Fruit fly (Drosophila melanogaster) whole organism, embryonic: ENCODE measurements around the gene Atat.
A peak's percentile ranks its signal among the peaks of the same experiment; 100 is the strongest.

ENCODE experiments used
- CG10565 ChIP-seq: fragments of 200-800 bp; sonication (Bioruptor generic); optimal IDR thresholded peaks from 3 replicates; lab custom pipeline; 2016; ENCODE audit warnings: missing biosample characterization, mild to moderate bottlenecking, missing genetic modification characterization
- CG10959 ChIP-seq: fragments of 200-800 bp; sonication (Bioruptor generic); IDR thresholded peaks from 2 replicates; pipeline ENCODE4 v1.3.6; 2022; ENCODE audit warnings: missing biosample characterization, missing genetic modification characterization
- CG12219 ChIP-seq: fragments of 200-800 bp; sonication (Bioruptor generic); optimal IDR thresholded peaks from 3 replicates; lab custom pipeline; 2018; ENCODE audit warnings: missing biosample characterization, mild to moderate bottlenecking, missing genetic modification characterization
- CG12659 ChIP-seq: fragments of 200-800 bp; sonication (Bioruptor generic); optimal IDR thresholded peaks from 3 replicates; lab custom pipeline; 2017; ENCODE audit warnings: mild to moderate bottlenecking, missing biosample characterization, missing genetic modification reagents, missing genetic modification characterization
- CG13424 ChIP-seq: fragments of 200-800 bp; sonication (Bioruptor generic); optimal IDR thresholded peaks from 2 replicates; lab custom pipeline; 2019; ENCODE audit warnings: missing biosample characterization, mild to moderate bottlenecking, missing genetic modification characterization, moderate library complexity
- CG14860 ChIP-seq: fragments of 200-800 bp; sonication (Bioruptor generic); IDR thresholded peaks from 3 replicates; pipeline ENCODE4 v1.3.6; 2022; ENCODE audit warnings: missing biosample characterization, missing genetic modification characterization; ENCODE audit not compliant: partially characterized antibody
- CG14965 ChIP-seq: fragments of 200-800 bp; sonication (Bioruptor generic); optimal IDR thresholded peaks from 2 replicates; lab custom pipeline; 2016; ENCODE audit warnings: missing biosample characterization, missing genetic modification characterization, borderline replicate concordance
- CG15269 ChIP-seq: fragments of 200-800 bp; sonication (Bioruptor generic); optimal IDR thresholded peaks from 2 replicates; lab custom pipeline; 2018; ENCODE audit warnings: missing biosample characterization, mild to moderate bottlenecking, missing genetic modification characterization, moderate library complexity
- CG17186 ChIP-seq: fragments of 200-800 bp; sonication (Bioruptor generic); optimal IDR thresholded peaks from 3 replicates; lab custom pipeline; 2017; ENCODE audit warnings: missing biosample characterization, missing genetic modification reagents, missing genetic modification characterization
- CG17328 ChIP-seq: fragments of 200-800 bp; sonication (Bioruptor generic); IDR thresholded peaks from 2 replicates; pipeline ENCODE4 v1.3.6; 2022; ENCODE audit warnings: missing biosample characterization, missing genetic modification characterization
- CG18262 ChIP-seq: fragments of 200-800 bp; optimal IDR thresholded peaks from 3 replicates; lab custom pipeline; 2019; ENCODE audit warnings: missing biosample characterization, mild to moderate bottlenecking, missing genetic modification characterization, moderate library complexity
- CG2889 ChIP-seq: fragments of 200-800 bp; sonication (Bioruptor generic); IDR thresholded peaks from 3 replicates; pipeline ENCODE4 v1.3.6; 2022; ENCODE audit warnings: missing biosample characterization, missing genetic modification characterization
- CG32767 ChIP-seq: fragments of 200-800 bp; sonication (Bioruptor generic); IDR thresholded peaks from 2 replicates; pipeline ENCODE4 v1.3.6; 2022; ENCODE audit warnings: missing biosample characterization, missing genetic modification characterization
- CG3847 ChIP-seq: fragments of 200-800 bp; sonication (Bioruptor generic); IDR thresholded peaks from 2 replicates; pipeline ENCODE4 v1.3.6; 2022; ENCODE audit warnings: missing biosample characterization, missing genetic modification characterization
- CG3995 ChIP-seq: fragments of 200-800 bp; sonication (Bioruptor generic); optimal IDR thresholded peaks from 3 replicates; lab custom pipeline; 2016; ENCODE audit warnings: missing biosample characterization, missing genetic modification characterization
- CG4328 ChIP-seq: fragments of 200-800 bp; sonication (Bioruptor generic); optimal IDR thresholded peaks from 3 replicates; lab custom pipeline; 2017; ENCODE audit warnings: missing biosample characterization, missing genetic modification reagents, missing genetic modification characterization
- CG4854 ChIP-seq: fragments of 200-800 bp; sonication (Bioruptor generic); optimal IDR thresholded peaks from 2 replicates; lab custom pipeline; 2016; ENCODE audit warnings: missing biosample characterization, missing genetic modification characterization, inconsistent platforms
- CG6854 ChIP-seq: fragments of 200-800 bp; sonication (Bioruptor generic); optimal IDR thresholded peaks from 3 replicates; lab custom pipeline; 2017; ENCODE audit warnings: missing biosample characterization, mild to moderate bottlenecking, missing genetic modification characterization
- CG8281 ChIP-seq: fragments of 200-800 bp; sonication (Bioruptor generic); optimal IDR thresholded peaks from 2 replicates; lab custom pipeline; 2018; ENCODE audit warnings: missing biosample characterization, mild to moderate bottlenecking, missing genetic modification characterization, moderate library complexity
- CG8290 ChIP-seq, 3 experiments: fragments of 200-800 bp; sonication (Bioruptor generic); optimal IDR thresholded peaks; 2 replicates each; lab custom pipeline; 2016 to 2019; ENCODE audit warnings: missing biosample characterization in 3 of 3, missing genetic modification characterization in 3 of 3, mild to moderate bottlenecking in 2 of 3, moderate library complexity in 1 of 3
- CG8359 ChIP-seq: fragments of 200-800 bp; sonication (Bioruptor generic); optimal IDR thresholded peaks from 2 replicates; lab custom pipeline; 2017; ENCODE audit warnings: missing biosample characterization, mild to moderate bottlenecking, missing genetic modification characterization, borderline replicate concordance
- Chrac-16 ChIP-seq: fragments of 200-800 bp; sonication (Bioruptor generic); optimal IDR thresholded peaks from 3 replicates; lab custom pipeline; 2016; ENCODE audit warnings: missing biosample characterization, missing genetic modification characterization
- Dek ChIP-seq: fragments of 200-800 bp; sonication (Bioruptor generic); optimal IDR thresholded peaks from 3 replicates; lab custom pipeline; 2019; ENCODE audit warnings: missing biosample characterization, mild to moderate bottlenecking, missing genetic modification characterization, moderate library complexity
- H2.0 ChIP-seq: fragments of 200-800 bp; sonication (Bioruptor generic); IDR thresholded peaks from 2 replicates; pipeline ENCODE4 v1.3.6; 2022; ENCODE audit warnings: missing biosample characterization, missing genetic modification characterization
- HLH3B ChIP-seq: fragments of 200-800 bp; sonication (Bioruptor generic); IDR thresholded peaks from 2 replicates; pipeline ENCODE4 v1.3.6; 2022; ENCODE audit warnings: missing biosample characterization, missing genetic modification characterization
- HLH4C ChIP-seq: fragments of 200-800 bp; sonication (Bioruptor generic); IDR thresholded peaks from 3 replicates; pipeline ENCODE4 v1.3.6; 2022; ENCODE audit warnings: missing biosample characterization, missing genetic modification characterization; ENCODE audit not compliant: partially characterized antibody
- Hand ChIP-seq: fragments of 200-800 bp; sonication (Bioruptor generic); optimal IDR thresholded peaks from 2 replicates; lab custom pipeline; 2017; ENCODE audit warnings: mild to moderate bottlenecking, missing biosample characterization, missing genetic modification reagents, missing genetic modification characterization
- Hmr ChIP-seq: fragments of 200-800 bp; sonication (Bioruptor generic); optimal IDR thresholded peaks from 3 replicates; lab custom pipeline; 2017; ENCODE audit warnings: mild to moderate bottlenecking, missing biosample characterization, missing genetic modification reagents, missing genetic modification characterization
- Hmx ChIP-seq: fragments of 200-800 bp; sonication (Bioruptor generic); optimal IDR thresholded peaks from 2 replicates; lab custom pipeline; 2016; ENCODE audit warnings: missing biosample characterization, missing genetic modification characterization
- Hsf ChIP-seq: fragments of 200-800 bp; sonication (Bioruptor generic); optimal IDR thresholded peaks from 3 replicates; lab custom pipeline; 2016; ENCODE audit warnings: missing biosample characterization, missing genetic modification characterization
- Med ChIP-seq: fragments of 200-800 bp; sonication (Bioruptor generic); peaks from one replicate; lab custom pipeline; 2016; ENCODE audit warnings: missing biosample characterization, missing genetic modification characterization, mild to moderate bottlenecking, inconsistent platforms, moderate library complexity
- Nf-YC ChIP-seq: fragments of 200-800 bp; optimal IDR thresholded peaks from 3 replicates; lab custom pipeline; 2019; ENCODE audit warnings: missing biosample characterization, mild to moderate bottlenecking, missing genetic modification characterization, moderate library complexity
- Sry-δ ChIP-seq: fragments of 200-800 bp; sonication (Bioruptor generic); optimal IDR thresholded peaks from 2 replicates; lab custom pipeline; 2016; ENCODE audit warnings: missing biosample characterization, missing genetic modification characterization
- ara ChIP-seq: fragments of 200-800 bp; sonication (Bioruptor generic); IDR thresholded peaks from 2 replicates; pipeline ENCODE4 v1.3.6; 2022; ENCODE audit warnings: missing biosample characterization, missing genetic modification characterization
- corto ChIP-seq: fragments of 200-800 bp; sonication (Bioruptor generic); optimal IDR thresholded peaks from 2 replicates; lab custom pipeline; 2016; ENCODE audit warnings: missing biosample characterization, mild to moderate bottlenecking, missing genetic modification characterization, moderate library complexity
- fd3F ChIP-seq: fragments of 200-800 bp; sonication (Bioruptor generic); optimal IDR thresholded peaks from 2 replicates; lab custom pipeline; 2018; ENCODE audit warnings: missing biosample characterization, mild to moderate bottlenecking, missing genetic modification characterization, moderate library complexity
- gem ChIP-seq: fragments of 200-800 bp; sonication (Bioruptor generic); optimal IDR thresholded peaks from 2 replicates; lab custom pipeline; 2019; ENCODE audit warnings: missing biosample characterization, mild to moderate bottlenecking, missing genetic modification characterization, moderate library complexity
- grau ChIP-seq: fragments of 200-800 bp; optimal IDR thresholded peaks from 3 replicates; lab custom pipeline; 2019; ENCODE audit warnings: missing biosample characterization, mild to moderate bottlenecking, missing genetic modification characterization, moderate library complexity
- hbn ChIP-seq: fragments of 200-800 bp; sonication (Bioruptor generic); IDR thresholded peaks from 2 replicates; pipeline ENCODE4 v1.3.6; 2022; ENCODE audit warnings: missing biosample characterization, missing genetic modification characterization; ENCODE audit not compliant: partially characterized antibody
- lilli ChIP-seq: fragments of 200-800 bp; sonication (Bioruptor generic); optimal IDR thresholded peaks from 3 replicates; lab custom pipeline; 2016; ENCODE audit warnings: missing biosample characterization, missing genetic modification characterization
- mam ChIP-seq: fragments of 200-800 bp; sonication (Bioruptor generic); optimal IDR thresholded peaks from 3 replicates; lab custom pipeline; 2016; ENCODE audit warnings: missing biosample characterization, missing genetic modification characterization
- pnt ChIP-seq: fragments of 200-800 bp; sonication (Bioruptor generic); optimal IDR thresholded peaks from 3 replicates; lab custom pipeline; 2016; ENCODE audit warnings: missing biosample characterization, missing genetic modification characterization
- prd ChIP-seq, 3 experiments: fragments of >200 bp in 2 of 3; fragments of 200-800 bp in 1 of 3; sonication (Bioruptor generic) in 1 of 3; optimal IDR thresholded peaks in 2 of 3; IDR thresholded peaks in 1 of 3; 2 replicates in 2 of 3; 3 replicates in 1 of 3; pipeline versions ENCODE4 v1.3.6 to Lab custom; 2017 to 2022; ENCODE audit warnings: missing biosample characterization in 1 of 3, missing genetic modification characterization in 1 of 3
- sens ChIP-seq: fragments of 200-800 bp; sonication (Bioruptor generic); peaks from one replicate; lab custom pipeline; 2016; ENCODE audit warnings: missing biosample characterization, missing genetic modification characterization
- so ChIP-seq: fragments of 200-800 bp; sonication (Bioruptor generic); IDR thresholded peaks from 3 replicates; pipeline ENCODE4 v1.3.6; 2022; ENCODE audit warnings: missing biosample characterization, missing genetic modification characterization
- sob ChIP-seq: fragments of 200-800 bp; sonication (Bioruptor generic); IDR thresholded peaks from 2 replicates; pipeline ENCODE4 v1.3.6; 2022; ENCODE audit warnings: missing biosample characterization, missing genetic modification characterization
- tx ChIP-seq: fragments of 200-800 bp; sonication (Bioruptor generic); optimal IDR thresholded peaks from 2 replicates; lab custom pipeline; 2016; ENCODE audit warnings: missing biosample characterization, missing genetic modification characterization
- unpg ChIP-seq: fragments of 200-800 bp; sonication (Bioruptor generic); optimal IDR thresholded peaks from 3 replicates; lab custom pipeline; 2018; ENCODE audit warnings: missing biosample characterization, mild to moderate bottlenecking, missing genetic modification characterization, moderate library complexity

Gene Atat

DNA sequence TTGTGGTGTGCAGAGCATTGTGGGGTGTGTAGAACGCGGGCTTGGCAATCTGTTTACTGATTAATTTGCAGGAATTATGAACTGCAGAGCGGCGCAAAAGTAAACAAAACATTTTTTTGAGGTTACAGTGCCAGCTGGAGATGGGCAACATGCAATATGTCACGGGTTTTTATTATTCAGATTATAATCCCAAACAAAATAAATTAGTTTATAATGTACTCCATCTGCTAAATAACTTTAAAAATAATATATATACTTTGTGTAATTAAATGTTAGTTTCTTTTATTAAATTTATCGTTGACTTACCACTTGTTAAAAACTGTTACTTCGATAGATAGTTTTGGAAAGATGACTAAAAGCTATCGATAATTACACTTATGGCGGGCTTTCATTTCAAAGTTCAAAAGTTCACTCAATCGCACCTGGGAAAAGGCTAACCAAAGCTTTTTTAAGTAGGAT is 55.6 kb downstream of the Atat start, which contains the start of gene Fdx1 (continued):
- TF ChIP-seq CG14965 (no peak), CG2889 (GFP tag; lab: Robert Waterston, UW) (no peak), CG17186 (GFP tag; lab: Kevin White, UChicago) (no peak), CG3995 (GFP tag; lab: Kevin White, UChicago) (peak; percentile 97), CG18262 (tag; lab: Kevin White, UChicago) (peak; percentile 43), CG4854 (GFP tag; lab: Kevin White, UChicago) (no peak), Sry-δ (peak; percentile 70), CG10565 (GFP tag; lab: Kevin White, UChicago) (no peak), HLH4C (GFP tag; lab: Robert Waterston, UW) (peak; percentile 73), CG12219 (GFP tag; lab: Kevin White, UChicago) (no peak), pnt (GFP tag; lab: Kevin White, UChicago) (no peak), CG15269 (tag; lab: Kevin White, UChicago) (peak; percentile 53), hbn (peak; percentile 59), Chrac-16 (GFP tag; lab: Kevin White, UChicago) (peak; percentile 23), CG8359 (no peak), unpg (GFP tag; lab: Kevin White, UChicago) (peak; percentile 44), CG8281 (tag; lab: Kevin White, UChicago) (no peak), fd3F (peak; percentile 16), lilli (peak; percentile 48), CG6854 (no peak), H2.0 (GFP tag; lab: Robert Waterston, UW) (peak; percentile 47; the same call in 1 of the 2 replicates), Med (GFP tag; lab: Kevin White, UChicago) (peak; percentile 66), Hmx (GFP tag; lab: Kevin White, UChicago) (no peak), prd (optimal IDR thresholded peaks at IDR 0.05; lab: Kevin White, UChicago) (no peak), prd (GFP tag; IDR thresholded peaks at IDR 0.05; lab: Robert Waterston, UW) (0 out of 3 replicates have a peak, but pooled peaks have one; percentile 33), CG17328 (GFP tag; lab: Robert Waterston, UW) (peak; percentile 68), ara (no peak), grau (tag; lab: Kevin White, UChicago) (peak; percentile 50), so (0 out of 3 replicates have a peak, but pooled peaks have one; percentile 27), Dek (tag; lab: Kevin White, UChicago) (peak; percentile 15), Hsf (GFP tag; lab: Kevin White, UChicago) (peak; percentile 8), corto (GFP tag; lab: Kevin White, UChicago) (no peak), sens (GFP tag; lab: Kevin White, UChicago) (peak; percentile 75), tx (GFP tag; lab: Kevin White, UChicago) (no peak), HLH3B (GFP tag; lab: Robert Waterston, UW) (peak; percentile 38; the same call in 1 of the 2 replicates), CG8290 (GFP tag; optimal IDR thresholded peaks at IDR 0.05; lab: Kevin White, UChicago) (peak; percentile 0), CG8290 (tag; optimal IDR thresholded peaks at IDR 0.05; lab: Kevin White, UChicago) (no peak), sob (0 out of 2 replicates have a peak, but pooled peaks have one; percentile 48), CG32767 (GFP tag; lab: Robert Waterston, UW) (0 out of 2 replicates have a peak, but pooled peaks have one; percentile 17), CG12659 (GFP tag; lab: Kevin White, UChicago) (peak; percentile 27), Hmr (no peak), CG13424 (tag; lab: Kevin White, UChicago) (peak; percentile 70), gem (tag; lab: Kevin White, UChicago) (peak; percentile 67), Nf-YC (tag; lab: Kevin White, UChicago) (peak; percentile 52), mam (GFP tag; lab: Kevin White, UChicago) (peak; percentile 25), CG3847 (GFP tag; lab: Robert Waterston, UW) (peak; percentile 36), CG4328 (GFP tag; lab: Kevin White, UChicago) (no peak), CG14860 (GFP tag; lab: Robert Waterston, UW) (peak; percentile 49; the same call in 2 of the 3 replicates), CG10959 (GFP tag; lab: Robert Waterston, UW) (no peak), Hand (GFP tag; lab: Kevin White, UChicago) (no peak)
- TF ChIP-seq, all 482 proteins: peak for 157
